Fruit fly (Drosophila melanogaster): ENCODE results near the gene gammaSnap2.
A peak's percentile ranks its signal among the peaks of the same experiment; 100 is the strongest.

Gene gammaSnap2

DNA sequence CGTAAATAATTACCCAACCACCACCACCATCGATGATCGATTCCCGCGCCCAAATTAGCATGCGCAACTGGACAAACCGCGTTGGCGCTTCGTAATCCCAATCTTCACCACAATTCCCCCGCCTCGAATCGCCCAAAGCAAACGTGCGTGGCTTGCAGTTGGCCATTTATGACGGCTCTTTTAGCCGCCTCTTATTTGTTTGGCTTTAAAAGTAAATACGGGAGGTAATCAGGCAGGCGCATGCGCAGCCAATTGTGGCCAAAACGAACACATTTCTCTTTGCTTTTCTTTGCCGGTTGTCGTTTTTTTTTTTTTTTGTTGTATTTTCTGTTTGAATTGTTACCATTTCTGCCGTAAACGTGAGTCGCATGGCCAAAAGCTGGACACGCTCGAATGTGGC lies 29.4 kb upstream of the gammaSnap2 start (continued):
- TF ChIP-seq CG3163 (GFP tag; optimal IDR thresholded peaks at IDR 0.05) = peak; percentile 5
- TF ChIP-seq danr (GFP tag; IDR thresholded peaks at IDR 0.05) = no peak
- no peak for TF ChIP-seq D (optimal IDR thresholded peaks at IDR 0.05)
- no peak for TF ChIP-seq D (GFP tag; optimal IDR thresholded peaks at IDR 0.05)
- TF ChIP-seq Doc2 (GFP tag; IDR thresholded peaks at IDR 0.05) = no peak
- TF ChIP-seq cwo (GFP tag; optimal IDR thresholded peaks at IDR 0.05) = no peak
- TF ChIP-seq CG6654 (GFP tag; optimal IDR thresholded peaks at IDR 0.05) = no peak
- TF ChIP-seq ewg (GFP tag; optimal IDR thresholded peaks at IDR 0.05) = peak; percentile 4
- TF ChIP-seq kay (GFP tag; optimal IDR thresholded peaks at IDR 0.05) = no peak
- TF ChIP-seq ap (GFP tag; IDR thresholded peaks at IDR 0.05) = peak; percentile 13; the same call in 1 of the 2 replicates
- no peak for TF ChIP-seq Opbp (GFP tag; IDR thresholded peaks at IDR 0.05; ENCODE audit: partially characterized antibody)
- TF ChIP-seq CG30403 (GFP tag; optimal IDR thresholded peaks at IDR 0.05) = no peak
- no peak for TF ChIP-seq CG31388 (GFP tag; optimal IDR thresholded peaks at IDR 0.05)
- peak; percentile 3 for TF ChIP-seq CG12219 (GFP tag; optimal IDR thresholded peaks at IDR 0.05)
- no peak for TF ChIP-seq CTCF (GFP tag; optimal IDR thresholded peaks at IDR 0.05)
- TF ChIP-seq CG8478 (optimal IDR thresholded peaks at IDR 0.05) = no peak
- no peak for TF ChIP-seq MESR4 (GFP tag; optimal IDR thresholded peaks at IDR 0.05)
- TF ChIP-seq Dref (GFP tag; IDR thresholded peaks at IDR 0.05) = no peak
- TF ChIP-seq CG18262 (tag; optimal IDR thresholded peaks at IDR 0.05) = no peak
- TF ChIP-seq sqz (GFP tag; optimal IDR thresholded peaks at IDR 0.05) = peak; percentile 8
- no peak for TF ChIP-seq sisA (GFP tag; IDR thresholded peaks at IDR 0.05)
- no peak for TF ChIP-seq Antp (GFP tag; optimal IDR thresholded peaks at IDR 0.05)
- TF ChIP-seq CG17802 (tag; optimal IDR thresholded peaks at IDR 0.05) = no peak
- TF ChIP-seq bbx (GFP tag; IDR thresholded peaks at IDR 0.05; ENCODE audit: partially characterized antibody) = no peak
- TF ChIP-seq CG18476 (GFP tag; optimal IDR thresholded peaks at IDR 0.05) = no peak
- TF ChIP-seq CG17328 (GFP tag; IDR thresholded peaks at IDR 0.05) = no peak
- no peak for TF ChIP-seq CG10147 (GFP tag; optimal IDR thresholded peaks at IDR 0.05)
- no peak for TF ChIP-seq CG13296 (GFP tag; optimal IDR thresholded peaks at IDR 0.05)
- TF ChIP-seq pzg (GFP tag; optimal IDR thresholded peaks at IDR 0.05) = no peak
- TF ChIP-seq CG10209 (GFP tag; optimal IDR thresholded peaks at IDR 0.05) = no peak
- TF ChIP-seq Hr39 (optimal IDR thresholded peaks at IDR 0.05) = no peak
- no peak for TF ChIP-seq CG9876 (GFP tag; optimal IDR thresholded peaks at IDR 0.05)
- no peak for TF ChIP-seq hkb (optimal IDR thresholded peaks at IDR 0.05)
- TF ChIP-seq hkb (GFP tag; IDR thresholded peaks at IDR 0.05) = peak; percentile 63
- no peak for TF ChIP-seq PHDP (tag; optimal IDR thresholded peaks at IDR 0.05)
- no peak for TF ChIP-seq CG13894 (tag; optimal IDR thresholded peaks at IDR 0.05)
- no peak for TF ChIP-seq pan (optimal IDR thresholded peaks at IDR 0.05)
- TF ChIP-seq pan (GFP tag; optimal IDR thresholded peaks at IDR 0.05 in 1 of 2, IDR thresholded peaks at IDR 0.05 in 1 of 2) = no peak
- TF ChIP-seq CG33213 (GFP tag; optimal IDR thresholded peaks at IDR 0.05) = no peak
- peak; percentile 10 for TF ChIP-seq Asciz (GFP tag; optimal IDR thresholded peaks at IDR 0.05)
- no peak for TF ChIP-seq sd (tag; optimal IDR thresholded peaks at IDR 0.05)
- no peak for TF ChIP-seq CG4404 (GFP tag; IDR thresholded peaks at IDR 0.05)
- TF ChIP-seq tap (tag; optimal IDR thresholded peaks at IDR 0.05) = no peak
- TF ChIP-seq nau (GFP tag; optimal IDR thresholded peaks at IDR 0.05) = no peak
- TF ChIP-seq tup (GFP tag; optimal IDR thresholded peaks at IDR 0.05) = no peak
- no peak for TF ChIP-seq D19A (tag; optimal IDR thresholded peaks at IDR 0.05)
- no peak for TF ChIP-seq pfk (GFP tag; optimal IDR thresholded peaks at IDR 0.05)
- TF ChIP-seq H2.0 (GFP tag; IDR thresholded peaks at IDR 0.05) = no peak
- no peak for TF ChIP-seq Rx (GFP tag; IDR thresholded peaks at IDR 0.05)
- no peak for TF ChIP-seq Mrtf (GFP tag; IDR thresholded peaks at IDR 0.05)
- TF ChIP-seq CG4730 (GFP tag; IDR thresholded peaks at IDR 0.05) = no peak
- TF ChIP-seq hb (GFP tag; IDR thresholded peaks at IDR 0.05; ENCODE audit: partially characterized antibody) = no peak
- TF ChIP-seq CG11560 (tag; IDR thresholded peaks at IDR 0.05) = no peak
- TF ChIP-seq croc (GFP tag; conservative IDR thresholded peaks at IDR 0.05) = no peak

Measured in whole organism, embryonic.